Fruit fly (Drosophila melanogaster): ENCODE results near the gene CG10183.

CG10183 gene

DNA sequence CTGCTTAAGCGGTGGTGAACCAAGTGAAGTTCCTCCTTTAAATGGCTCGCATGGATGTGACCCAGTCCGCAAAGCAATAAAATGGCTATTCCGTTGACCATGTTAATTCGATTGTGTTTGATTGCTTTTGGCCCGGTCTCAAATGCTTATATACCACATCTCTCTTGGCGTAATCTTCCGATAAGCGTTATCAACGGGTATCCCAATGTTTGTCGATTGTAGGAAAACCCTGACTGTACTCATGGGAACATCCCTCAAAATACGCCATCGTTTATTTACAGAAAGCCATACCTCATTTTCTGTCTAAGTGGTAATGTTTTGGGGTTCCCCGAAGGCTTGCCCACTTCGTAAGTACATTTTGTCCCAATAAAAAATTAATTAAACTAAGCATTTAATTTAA is at the start of gene CG10183:
TSS of gene CG10183 (minus strand) at position 101 of the 400 bp plus-strand sequence.
- no peak for TF ChIP-seq CG17801 (GFP tag; optimal IDR thresholded peaks at IDR 0.05; ENCODE audit: partially characterized antibody)

DNA sequence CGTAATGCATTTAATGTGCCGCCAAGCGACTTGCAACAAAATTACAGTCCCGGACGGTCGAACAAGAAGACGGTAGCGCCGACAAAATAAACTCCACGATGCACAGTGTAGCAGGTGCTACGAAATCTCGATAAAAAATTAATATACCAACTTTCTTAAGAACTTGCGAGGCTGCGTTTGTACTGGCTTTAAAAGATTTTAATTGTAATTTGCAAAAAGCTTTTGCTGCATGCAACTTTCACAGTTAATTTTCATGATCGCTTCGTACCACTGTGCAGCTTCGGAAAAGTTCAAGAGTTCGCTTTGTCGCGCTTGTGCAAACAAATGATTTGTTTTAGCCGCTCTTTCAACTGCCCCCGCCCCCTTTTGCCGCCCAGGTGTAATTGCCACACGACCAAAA is 47.3 kb upstream of the CG10183 start:
- TF ChIP-seq CG17801 (GFP tag; optimal IDR thresholded peaks at IDR 0.05; ENCODE audit: partially characterized antibody) = peak; percentile 42

DNA sequence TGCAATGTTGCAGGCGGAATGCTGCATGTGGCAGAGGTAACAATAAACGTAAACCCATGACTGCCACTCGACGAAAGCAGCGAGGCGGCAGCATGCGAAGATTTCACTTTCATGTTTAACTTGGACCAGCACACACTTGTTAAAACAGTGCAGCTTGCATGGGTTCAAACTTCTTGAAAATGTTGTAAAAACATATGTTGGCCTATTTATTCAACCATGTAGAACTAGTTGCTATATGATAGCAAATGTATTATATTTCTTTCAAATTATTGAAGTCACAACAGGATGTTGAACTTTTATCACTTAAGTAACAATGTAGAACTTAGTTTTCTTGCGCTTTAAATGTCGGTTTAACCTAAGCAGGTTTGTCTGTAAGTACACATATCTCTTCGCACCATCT is 44.0 kb upstream of the CG10183 start:
- TF ChIP-seq CG17801 (GFP tag; optimal IDR thresholded peaks at IDR 0.05; ENCODE audit: partially characterized antibody) = no peak

DNA sequence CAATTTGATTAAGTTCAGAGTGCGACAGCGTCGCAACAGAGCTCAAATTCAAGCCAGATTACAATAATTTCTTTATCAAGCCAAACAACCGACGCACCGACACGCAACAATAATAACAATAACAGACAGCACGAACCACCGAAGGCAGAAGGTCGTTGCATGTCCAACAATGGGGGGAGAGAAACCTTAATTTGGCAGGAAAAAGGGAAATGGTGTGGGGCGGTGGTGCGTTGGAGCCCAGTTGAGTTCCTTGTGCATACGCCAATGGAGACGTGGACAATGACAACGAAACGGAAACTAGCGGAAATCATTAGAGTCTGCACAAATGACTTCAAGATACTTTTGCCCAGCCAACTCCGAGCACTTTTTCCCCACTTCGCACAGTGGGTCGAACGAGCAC is 40.7 kb upstream of the CG10183 start:
- TF ChIP-seq CG17801 (GFP tag; optimal IDR thresholded peaks at IDR 0.05; ENCODE audit: partially characterized antibody) = no peak

DNA sequence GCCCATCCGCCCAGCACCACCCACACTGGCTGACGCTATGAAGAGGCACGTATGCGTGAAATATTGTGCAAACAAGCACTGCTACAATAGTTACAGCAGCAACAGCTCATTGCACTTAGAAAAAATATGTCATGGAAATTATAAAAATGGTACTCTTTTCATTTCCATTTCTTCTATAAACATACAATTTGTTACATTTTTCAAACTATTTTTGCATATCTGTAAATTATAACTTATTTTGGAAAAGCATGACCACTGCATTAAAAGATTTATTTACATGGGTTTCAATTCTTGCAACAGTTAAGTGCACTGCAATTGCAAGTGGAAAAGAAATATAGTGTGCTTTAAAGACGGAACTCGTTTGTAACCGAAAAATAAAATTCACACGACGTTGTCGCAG is 39.5 kb upstream of the CG10183 start:
- TF ChIP-seq CG17801 (GFP tag; optimal IDR thresholded peaks at IDR 0.05; ENCODE audit: partially characterized antibody) = no peak

DNA sequence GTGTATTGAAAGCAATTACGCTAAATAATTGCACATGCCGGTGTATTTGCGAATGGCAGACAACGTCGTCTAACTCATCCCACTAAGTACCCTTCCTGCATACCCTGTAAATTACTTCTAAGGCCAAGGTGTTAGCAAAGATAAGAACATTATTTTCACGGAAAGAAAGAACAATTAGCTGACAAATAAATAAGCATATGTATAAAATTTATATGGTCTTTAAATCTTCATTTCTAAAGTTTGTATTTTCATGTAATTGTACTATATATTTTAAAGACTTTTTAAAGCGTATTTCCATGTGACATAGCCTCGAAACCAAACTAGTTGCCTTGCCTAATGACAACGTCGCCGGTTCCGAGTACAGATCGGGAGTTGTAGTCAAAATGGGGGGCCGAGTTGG is 38.4 kb upstream of the CG10183 start:
- TF ChIP-seq CG17801 (GFP tag; optimal IDR thresholded peaks at IDR 0.05; ENCODE audit: partially characterized antibody) = no peak

DNA sequence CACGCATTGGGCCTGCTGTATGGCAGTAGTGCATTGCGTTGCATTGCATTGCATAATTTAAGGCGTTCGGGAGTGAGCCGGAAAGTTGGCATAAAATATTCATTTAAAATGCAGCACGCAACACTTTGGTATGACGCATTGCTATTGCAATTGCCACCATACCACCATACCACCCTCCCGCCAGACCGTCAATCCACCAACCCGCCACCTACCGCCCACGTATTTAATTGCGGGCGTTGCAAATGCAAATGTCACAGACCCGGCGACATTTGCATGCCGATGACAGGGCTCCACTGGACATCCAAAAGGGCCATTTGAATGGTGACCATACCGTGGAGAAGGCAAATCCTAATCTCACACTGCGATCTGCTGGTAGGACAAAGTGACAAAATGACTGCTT is 36.0 kb upstream of the CG10183 start:
- TF ChIP-seq CG17801 (GFP tag; optimal IDR thresholded peaks at IDR 0.05; ENCODE audit: partially characterized antibody) = no peak

DNA sequence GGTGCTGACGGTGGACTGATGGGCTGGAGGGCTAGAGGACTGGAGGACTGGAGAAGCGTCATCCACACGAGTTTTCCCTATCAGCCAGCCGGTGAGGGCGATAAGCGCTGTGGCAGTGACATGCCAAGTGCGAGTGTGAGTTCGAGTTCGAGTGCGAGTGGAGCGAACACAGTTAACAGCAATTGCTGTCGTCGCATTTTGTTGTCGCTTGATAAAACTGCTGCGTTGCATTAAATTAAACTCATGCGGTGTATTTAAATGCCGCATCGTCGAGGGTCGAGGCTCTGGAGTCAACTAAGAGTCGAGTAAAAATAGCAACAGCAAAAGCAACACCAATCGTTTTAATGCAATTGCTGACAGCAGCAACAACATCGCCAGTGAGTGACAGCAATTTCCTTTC is 30.7 kb upstream of the CG10183 start:
- peak; percentile 25 for TF ChIP-seq CG17801 (GFP tag; optimal IDR thresholded peaks at IDR 0.05; ENCODE audit: partially characterized antibody)

DNA sequence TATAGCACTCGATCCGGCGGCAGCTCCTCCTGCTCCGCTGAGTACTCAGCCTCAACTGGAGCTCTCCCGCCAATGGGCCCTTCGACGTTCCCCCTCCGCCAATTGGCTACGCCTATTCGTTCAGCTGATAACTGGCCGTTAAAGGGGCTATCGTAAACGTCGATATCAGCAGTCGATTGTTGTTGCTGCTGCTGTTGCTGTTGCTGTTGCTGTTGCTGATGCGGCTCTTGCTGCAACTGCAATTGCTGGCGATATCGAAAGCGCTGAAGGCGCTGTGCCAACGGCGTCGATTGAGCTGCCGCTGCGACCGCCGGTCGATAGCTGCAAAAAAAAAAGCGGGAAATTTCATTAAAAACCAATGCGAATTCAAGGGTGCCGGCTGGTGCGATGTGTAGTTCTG is 28.3 kb upstream of the CG10183 start:
- TF ChIP-seq CG17801 (GFP tag; optimal IDR thresholded peaks at IDR 0.05; ENCODE audit: partially characterized antibody) = no peak

DNA sequence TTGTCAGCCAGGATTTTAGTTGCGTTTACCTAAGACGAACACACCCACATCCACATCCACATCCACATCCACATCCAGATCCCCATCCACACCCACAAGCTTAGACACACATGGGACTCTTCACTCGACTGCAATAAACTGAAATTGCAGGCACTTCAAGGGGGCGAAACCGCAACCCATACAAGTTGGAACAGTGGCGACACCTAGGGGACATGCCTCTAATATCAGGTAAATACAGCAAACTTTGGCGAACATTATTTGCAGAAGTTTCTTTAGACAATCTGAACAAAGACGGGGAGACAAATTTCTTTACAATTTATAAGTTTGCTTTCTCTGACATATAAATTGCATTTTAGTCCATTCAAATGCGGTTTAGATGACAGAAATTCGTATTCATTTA is 24.1 kb upstream of the CG10183 start:
- no peak for TF ChIP-seq CG17801 (GFP tag; optimal IDR thresholded peaks at IDR 0.05; ENCODE audit: partially characterized antibody)

DNA sequence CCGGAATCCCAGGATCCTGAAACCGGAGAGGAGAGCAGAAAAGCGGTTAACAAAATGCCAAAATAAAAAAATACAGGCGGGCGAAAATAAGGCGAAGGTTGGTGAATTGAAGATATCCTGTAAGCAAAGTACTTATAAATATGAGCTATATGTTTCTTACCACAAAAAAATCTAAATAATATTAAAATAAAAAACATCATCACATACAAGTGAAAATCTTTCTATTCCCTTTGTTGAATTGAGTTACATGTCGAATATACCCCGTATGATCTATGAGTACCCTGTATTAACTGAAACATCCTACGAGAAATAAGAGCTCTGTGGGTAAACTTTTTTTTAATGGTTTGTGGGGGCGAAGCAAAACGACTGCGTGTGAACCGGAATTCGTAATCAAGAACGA is 13.3 kb upstream of the CG10183 start:
- no peak for TF ChIP-seq CG17801 (GFP tag; optimal IDR thresholded peaks at IDR 0.05; ENCODE audit: partially characterized antibody)

DNA sequence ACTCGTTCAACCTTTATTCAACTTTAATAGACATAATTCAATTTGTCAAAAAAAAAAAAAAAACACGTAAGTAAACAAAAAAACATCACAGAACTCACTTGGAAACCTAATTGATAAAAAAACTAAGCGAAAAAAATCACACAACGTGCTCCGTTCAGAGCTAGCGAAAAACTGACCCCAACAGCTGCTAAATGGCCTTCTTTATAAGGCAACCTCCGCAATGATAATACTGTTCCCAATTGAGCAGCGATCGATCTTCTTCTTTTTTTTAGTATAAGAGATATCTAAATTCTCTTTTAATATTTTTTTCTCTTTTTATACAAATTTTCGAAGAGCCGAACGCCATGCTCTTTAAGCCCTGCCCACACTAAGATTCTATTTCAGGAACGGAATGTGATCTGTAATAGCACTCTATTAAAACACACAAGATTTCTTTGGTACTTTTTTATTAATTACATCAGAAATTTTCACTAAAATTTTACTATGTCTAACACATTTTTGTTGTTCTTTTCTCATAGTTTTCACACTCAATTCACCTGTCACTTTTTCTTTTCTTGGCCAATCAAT is 6.6 kb upstream of the CG10183 start, which contains the start of gene CG10184:
TSS of gene CG10184 (minus strand) at position 181 of the 567 bp plus-strand sequence.
- peak; percentile 50 for TF ChIP-seq CG17801 (GFP tag; optimal IDR thresholded peaks at IDR 0.05; ENCODE audit: partially characterized antibody)

DNA sequence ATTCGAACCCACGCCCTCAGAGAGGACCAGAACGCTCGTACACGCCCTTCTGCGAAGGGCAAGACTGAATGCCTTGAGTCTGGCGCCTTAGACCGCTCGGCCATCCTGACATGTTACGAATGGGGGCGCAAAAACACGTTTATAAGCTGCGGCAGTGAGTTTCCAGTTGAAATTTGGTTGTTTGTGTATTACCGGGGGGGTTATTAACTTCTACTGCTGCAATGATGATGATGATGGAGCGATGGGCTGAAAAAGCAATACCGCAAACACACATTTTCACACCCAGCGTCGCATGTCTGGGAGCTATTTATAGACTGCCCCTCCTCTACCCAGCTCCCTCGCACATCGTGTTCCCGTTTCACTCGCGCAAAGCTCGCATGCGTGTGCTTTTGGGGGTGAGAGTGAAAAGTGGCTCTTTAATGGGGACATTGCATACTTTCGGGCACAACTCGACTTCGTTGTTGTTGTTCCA is 2.5 kb upstream of the CG10183 start:
- no peak for TF ChIP-seq CG17801 (GFP tag; optimal IDR thresholded peaks at IDR 0.05; ENCODE audit: partially characterized antibody)

DNA sequence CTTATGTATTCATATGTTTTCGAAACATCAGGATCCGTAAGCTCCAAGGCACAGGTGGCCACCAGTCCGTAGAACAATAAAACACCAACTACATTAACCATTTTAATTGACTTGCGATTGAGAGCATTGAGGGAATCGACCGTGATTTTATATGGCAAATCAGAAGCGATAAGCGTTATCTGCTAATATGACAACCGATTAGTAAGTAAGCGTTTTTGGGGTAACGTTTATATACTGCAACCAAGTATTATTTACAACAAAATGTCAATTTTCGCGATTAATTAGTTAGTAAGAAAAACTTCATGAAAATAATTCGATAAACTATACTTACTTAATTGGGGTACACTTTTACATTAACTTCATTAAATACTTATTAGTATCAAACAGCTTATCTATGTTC is 2.7 kb downstream of the CG10183 start, which contains the start of gene CG16723:
TSS of gene CG16723 (minus strand) at position 101 of the 400 bp plus-strand sequence.
- TF ChIP-seq CG17801 (GFP tag; optimal IDR thresholded peaks at IDR 0.05; ENCODE audit: partially characterized antibody) = no peak

DNA sequence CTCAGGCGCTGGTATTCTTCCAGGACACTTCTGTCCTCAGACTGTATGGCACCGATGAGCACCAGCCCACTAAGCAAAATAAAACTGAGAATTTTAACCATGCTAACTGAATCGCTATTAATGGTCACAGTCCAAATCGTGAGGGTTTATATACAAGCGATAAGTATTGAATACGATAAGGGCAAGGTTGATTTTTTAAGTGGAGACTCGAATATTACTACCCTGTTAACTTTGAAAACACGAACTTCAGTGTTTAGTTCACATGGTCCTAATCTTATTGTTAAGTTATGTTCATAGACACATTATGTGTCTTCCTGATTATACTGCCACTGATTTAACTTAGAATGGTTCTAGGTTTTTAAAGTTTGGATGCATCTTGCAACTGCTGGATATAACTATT is 6.2 kb downstream of the CG10183 start, which contains the start of gene CG33337:
TSS of gene CG33337 (minus strand) at position 101 of the 400 bp plus-strand sequence.
- no peak for TF ChIP-seq CG17801 (GFP tag; optimal IDR thresholded peaks at IDR 0.05; ENCODE audit: partially characterized antibody)

DNA sequence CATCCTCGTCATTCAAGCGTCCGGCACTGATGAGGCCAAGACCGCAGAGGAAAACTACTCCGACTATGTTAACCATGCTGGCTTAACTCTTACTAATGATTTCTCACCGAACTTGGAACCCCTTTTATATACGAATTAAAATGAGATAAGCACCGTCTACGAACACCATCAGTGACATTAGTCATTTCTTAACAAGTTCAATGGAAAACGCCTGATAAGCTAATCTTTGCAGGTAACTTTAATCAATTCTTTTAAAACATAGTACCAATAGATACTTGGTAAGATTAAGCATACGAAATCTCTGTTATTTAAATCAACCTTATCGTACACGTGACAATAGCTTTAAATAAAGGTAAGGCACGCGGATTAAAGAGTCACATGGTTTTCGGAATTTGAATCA is 9.1 kb downstream of the CG10183 start, which contains the start of gene CG10182:
TSS of gene CG10182 (minus strand) at position 101 of the 400 bp plus-strand sequence.
- no peak for TF ChIP-seq CG17801 (GFP tag; optimal IDR thresholded peaks at IDR 0.05; ENCODE audit: partially characterized antibody)

DNA sequence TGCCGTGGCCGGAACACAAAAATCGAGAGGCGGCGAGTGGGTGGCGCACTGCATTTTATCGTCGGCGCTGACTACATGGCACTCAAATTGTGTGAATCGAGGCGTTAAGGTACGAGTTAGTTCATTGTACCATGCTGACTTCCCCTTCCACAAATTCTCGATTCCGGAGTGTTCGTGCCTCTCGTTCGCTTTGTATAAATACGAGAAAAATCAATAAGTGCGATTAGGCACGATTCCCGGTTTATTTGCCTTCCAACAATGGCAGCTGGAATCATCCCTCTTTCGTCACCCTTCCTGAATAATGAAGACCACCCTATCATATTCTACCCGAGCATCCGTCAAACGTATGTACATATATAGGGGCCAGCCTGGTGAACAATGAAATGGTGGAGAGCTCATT is 22.2 kb downstream of the CG10183 start:
- TF ChIP-seq CG17801 (GFP tag; optimal IDR thresholded peaks at IDR 0.05; ENCODE audit: partially characterized antibody) = no peak
